Worm (Caenorhabditis elegans): ENCODE results near the gene R166.2.

The R166.2 gene

ce11 chrII:10563368-10563767, 25.9 kb upstream of the R166.2 start, which contains the start of gene cdc-48.1 (continued):
- 0 out of 2 replicates have a peak, but pooled peaks have one; percentile 73 for TF ChIP-seq tag-97 (GFP tag; IDR thresholded peaks at IDR 0.05)
- peak; percentile 99 for TF ChIP-seq arid-1 (GFP tag; conservative IDR thresholded peaks at IDR 0.05)
- TF ChIP-seq nhr-6 (tag; optimal IDR thresholded peaks at IDR 0.05) = peak; percentile 100
- TF ChIP-seq zip-11 (GFP tag; IDR thresholded peaks at IDR 0.05) = peak; percentile 75; the same call in 1 of the 2 replicates
- peak; percentile 81 for TF ChIP-seq ceh-32 (tag; optimal IDR thresholded peaks at IDR 0.05; ENCODE audit: poor library complexity)
- TF ChIP-seq ceh-20 (GFP tag; IDR thresholded peaks at IDR 0.05) = peak; percentile 100
- TF ChIP-seq daf-12 (tag; optimal IDR thresholded peaks at IDR 0.05) = peak; percentile 35
- TF ChIP-seq pha-4 (GFP tag; IDR thresholded peaks at IDR 0.05) = peak; percentile 99
- peak; percentile 100 for TF ChIP-seq pha-4 (tag; optimal IDR thresholded peaks at IDR 0.05)
- peak in 1 of 2 experiments; percentile 90 for TF ChIP-seq ZK546.5 (tag; optimal IDR thresholded peaks at IDR 0.05)
- TF ChIP-seq ctbp-1 (GFP tag; IDR thresholded peaks at IDR 0.05) = peak; percentile 99
- peak; percentile 99 for TF ChIP-seq hmg-1.1 (GFP tag; IDR thresholded peaks at IDR 0.05)
- TF ChIP-seq unc-39 (tag; optimal IDR thresholded peaks at IDR 0.05) = no peak
- peak; percentile 98 for TF ChIP-seq spr-3 (GFP tag; optimal IDR thresholded peaks at IDR 0.05)
- TF ChIP-seq gei-8 (GFP tag; optimal IDR thresholded peaks at IDR 0.05) = peak; percentile 96
- TF ChIP-seq egl-43 (GFP tag; IDR thresholded peaks at IDR 0.05) = peak; percentile 95
- TF ChIP-seq madf-9 (GFP tag; conservative IDR thresholded peaks at IDR 0.05) = peak; percentile 99
- TF ChIP-seq ceh-82 (tag; optimal IDR thresholded peaks at IDR 0.05) = peak; percentile 74
- TF ChIP-seq aly-2 (tag; optimal IDR thresholded peaks at IDR 0.05) = peak; percentile 90
- peak; percentile 97 for TF ChIP-seq F49E8.2 (tag; optimal IDR thresholded peaks at IDR 0.05; ENCODE audit: borderline replicate concordance)
- peak; percentile 91 to 94 for TF ChIP-seq daf-16 (GFP tag; optimal IDR thresholded peaks at IDR 0.05)
- TF ChIP-seq daf-16 (tag; optimal IDR thresholded peaks at IDR 0.05) = peak; percentile 97
- TF ChIP-seq daf-19 (GFP tag; conservative IDR thresholded peaks at IDR 0.05) = peak; percentile 98
- TF ChIP-seq pqm-1 (tag; optimal IDR thresholded peaks at IDR 0.05) = peak; percentile 98
- TF ChIP-seq saeg-2 (GFP tag; IDR thresholded peaks at IDR 0.05) = peak; percentile 98
- peak; percentile 99 for TF ChIP-seq hlh-30 (tag; optimal IDR thresholded peaks at IDR 0.05; ENCODE audit: insufficient read depth)

DNA sequence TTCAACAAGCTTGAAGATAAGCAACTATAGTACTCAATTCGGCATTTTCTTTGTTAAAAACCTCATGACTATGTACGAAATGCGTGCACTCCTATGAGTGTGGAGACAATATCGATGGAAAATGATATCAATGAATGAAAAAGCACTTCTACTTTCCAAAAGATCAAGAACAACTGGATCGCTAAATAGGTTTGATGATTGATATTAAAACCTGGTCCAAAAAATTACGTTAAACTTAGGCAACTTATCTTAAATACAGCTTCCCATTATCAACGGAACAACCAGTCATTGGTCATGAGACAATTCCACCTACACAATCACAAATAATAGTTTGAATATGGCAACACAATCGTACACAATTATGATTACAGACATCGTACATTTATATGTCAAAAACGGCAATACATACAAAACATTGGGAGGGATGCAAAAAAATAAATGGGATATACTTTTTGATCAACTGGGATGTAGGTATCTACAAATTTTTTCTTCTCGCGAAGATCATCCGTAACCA, 22.3 kb upstream of the R166.2 start:
- TF ChIP-seq pha-4 (GFP tag; IDR thresholded peaks at IDR 0.05) (peak; percentile 53; the same call in 1 of the 2 replicates), pha-4 (tag; optimal IDR thresholded peaks at IDR 0.05) (no peak), dve-1 (tag; optimal IDR thresholded peaks at IDR 0.05; ENCODE audit: insufficient read depth) (peak; percentile 77), nhr-102 (tag; optimal IDR thresholded peaks at IDR 0.05) (peak; percentile 45), gei-8 (GFP tag; optimal IDR thresholded peaks at IDR 0.05) (peak; percentile 25), mep-1 (tag; optimal IDR thresholded peaks at IDR 0.05) (peak; percentile 51), nhr-28 (tag; optimal IDR thresholded peaks at IDR 0.05) (peak; percentile 32), ctbp-1 (GFP tag; IDR thresholded peaks at IDR 0.05) (0 out of 2 replicates have a peak, but pooled peaks have one; percentile 13), F49E8.2 (tag; optimal IDR thresholded peaks at IDR 0.05; ENCODE audit: borderline replicate concordance) (no peak), duxl-1 (tag; optimal IDR thresholded peaks at IDR 0.05; ENCODE audit: poor library complexity) (peak; percentile 62), ama-1 (optimal IDR thresholded peaks at IDR 0.05) (peak; percentile 1), php-3 (GFP tag; IDR thresholded peaks at IDR 0.05) (0 out of 2 replicates have a peak, but pooled peaks have one; percentile 11), pqm-1 (tag; optimal IDR thresholded peaks at IDR 0.05) (peak; percentile 33), ceh-32 (tag; optimal IDR thresholded peaks at IDR 0.05; ENCODE audit: poor library complexity) (no peak), hmg-1.1 (GFP tag; IDR thresholded peaks at IDR 0.05) (no peak), lin-38 (GFP tag; IDR thresholded peaks at IDR 0.05) (peak; percentile 62), daf-16 (GFP tag; optimal IDR thresholded peaks at IDR 0.05) (peak in 1 of 2 experiments; percentile 16), daf-16 (tag; optimal IDR thresholded peaks at IDR 0.05) (peak; percentile 75), unc-62 (GFP tag; optimal IDR thresholded peaks at IDR 0.05 in 1 of 2) (peak in 1 of 2 experiments; percentile 95), unc-62 (tag; optimal IDR thresholded peaks at IDR 0.05) (no peak), R02D3.7 (tag; optimal IDR thresholded peaks at IDR 0.05) (no peak), Y75B8A.6 (GFP tag; IDR thresholded peaks at IDR 0.05) (0 out of 2 replicates have a peak, but pooled peaks have one; percentile 49), lsy-2 (tag; optimal IDR thresholded peaks at IDR 0.05) (peak in 1 of 2 experiments; percentile 29)
